Fruit fly (Drosophila melanogaster) whole organism, embryonic: Measurements from ENCODE around the gene NitFhit.

ENCODE experiments used
- Adf1 ChIP-seq: fragments of 200-800 bp; sonication (Bioruptor generic); IDR thresholded peaks from 2 replicates; pipeline ENCODE4 v1.3.6; 2022; ENCODE audit warnings: missing biosample characterization, missing genetic modification characterization
- CG11247 ChIP-seq: fragments of 200-800 bp; sonication (Bioruptor generic); IDR thresholded peaks from 2 replicates; pipeline ENCODE4 v1.3.6; 2022; ENCODE audit warnings: missing biosample characterization, missing genetic modification characterization
- CG12071 ChIP-seq: fragments of 200-800 bp; sonication (Bioruptor generic); optimal IDR thresholded peaks from 3 replicates; lab custom pipeline; 2018; ENCODE audit warnings: missing biosample characterization, mild to moderate bottlenecking, missing genetic modification characterization
- CG12236 ChIP-seq: fragments of 200-800 bp; sonication (Bioruptor generic); optimal IDR thresholded peaks from 2 replicates; lab custom pipeline; 2016; ENCODE audit warnings: missing biosample characterization, missing genetic modification characterization
- CG1233 ChIP-seq: fragments of 200-800 bp; sonication (Bioruptor generic); optimal IDR thresholded peaks from 4 replicates; lab custom pipeline; 2018; ENCODE audit warnings: missing biosample characterization, mild to moderate bottlenecking, missing genetic modification characterization
- CG12744 ChIP-seq: fragments of 200-800 bp; sonication (Bioruptor generic); optimal IDR thresholded peaks from 2 replicates; lab custom pipeline; 2016; ENCODE audit warnings: missing biosample characterization, missing genetic modification characterization
- CG13296 ChIP-seq: fragments of 200-800 bp; sonication (Bioruptor generic); optimal IDR thresholded peaks from 3 replicates; lab custom pipeline; 2018; ENCODE audit warnings: missing biosample characterization, mild to moderate bottlenecking, missing genetic modification characterization
- CG14050 ChIP-seq: fragments of 200-800 bp; sonication (Bioruptor generic); IDR thresholded peaks from 3 replicates; pipeline ENCODE4 v1.3.6; 2022; ENCODE audit warnings: missing biosample characterization, missing genetic modification characterization
- CG15011 ChIP-seq: fragments of 200-800 bp; sonication (Bioruptor generic); optimal IDR thresholded peaks from 3 replicates; lab custom pipeline; 2018; ENCODE audit warnings: missing biosample characterization, mild to moderate bottlenecking, missing genetic modification characterization
- CG1603 ChIP-seq: fragments of 200-800 bp; sonication (Bioruptor generic); optimal IDR thresholded peaks from 2 replicates; lab custom pipeline; 2019; ENCODE audit warnings: missing biosample characterization, mild to moderate bottlenecking, missing genetic modification characterization, moderate library complexity
- CG16815 ChIP-seq: fragments of 200-800 bp; sonication (Bioruptor generic); optimal IDR thresholded peaks from 3 replicates; lab custom pipeline; 2017; ENCODE audit warnings: missing biosample characterization, mild to moderate bottlenecking, missing genetic modification characterization
- CG17186 ChIP-seq: fragments of 200-800 bp; sonication (Bioruptor generic); optimal IDR thresholded peaks from 3 replicates; lab custom pipeline; 2017; ENCODE audit warnings: missing biosample characterization, missing genetic modification reagents, missing genetic modification characterization
- CG34224 ChIP-seq: fragments of 200-800 bp; sonication (Bioruptor generic); IDR thresholded peaks from 3 replicates; pipeline ENCODE4 v1.3.6; 2022; ENCODE audit warnings: missing biosample characterization, missing genetic modification characterization; ENCODE audit not compliant: partially characterized antibody
- CG5180 ChIP-seq: fragments of 200-800 bp; sonication (Bioruptor generic); optimal IDR thresholded peaks from 3 replicates; lab custom pipeline; 2017; ENCODE audit warnings: missing biosample characterization, missing genetic modification characterization, mild to moderate bottlenecking, moderate library complexity, missing genetic modification reagents
- CG6683 ChIP-seq: fragments of 200-800 bp; sonication (Bioruptor generic); optimal IDR thresholded peaks from 2 replicates; lab custom pipeline; 2017; ENCODE audit warnings: missing biosample characterization, mild to moderate bottlenecking, missing genetic modification characterization, missing genetic modification reagents
- CG6791 ChIP-seq: fragments of 200-800 bp; sonication (Bioruptor generic); IDR thresholded peaks from 3 replicates; pipeline ENCODE4 v1.3.6; 2022; ENCODE audit warnings: missing biosample characterization, missing genetic modification characterization; ENCODE audit not compliant: partially characterized antibody
- CG8388 ChIP-seq: fragments of 200-800 bp; sonication (Bioruptor generic); optimal IDR thresholded peaks from 2 replicates; lab custom pipeline; 2019; ENCODE audit warnings: missing biosample characterization, mild to moderate bottlenecking, missing genetic modification characterization, moderate library complexity
- CG9215 ChIP-seq: fragments of 200-800 bp; sonication (Bioruptor generic); IDR thresholded peaks from 2 replicates; pipeline ENCODE4 v1.3.6; 2022; ENCODE audit warnings: missing biosample characterization, missing genetic modification characterization
- CG9876 ChIP-seq: fragments of 200-800 bp; sonication (Bioruptor generic); optimal IDR thresholded peaks from 2 replicates; lab custom pipeline; 2016; ENCODE audit warnings: missing biosample characterization, missing genetic modification characterization
- CG9932 ChIP-seq: fragments of 200-800 bp; sonication (Bioruptor generic); IDR thresholded peaks from 2 replicates; pipeline ENCODE4 v1.3.6; 2022; ENCODE audit warnings: missing biosample characterization, missing genetic modification characterization
- CrebB ChIP-seq: fragments of 200-800 bp; sonication (Bioruptor generic); optimal IDR thresholded peaks from 3 replicates; lab custom pipeline; 2018; ENCODE audit warnings: missing biosample characterization, mild to moderate bottlenecking, missing genetic modification characterization
- Dek ChIP-seq: fragments of 200-800 bp; sonication (Bioruptor generic); optimal IDR thresholded peaks from 3 replicates; lab custom pipeline; 2019; ENCODE audit warnings: missing biosample characterization, mild to moderate bottlenecking, missing genetic modification characterization, moderate library complexity
- HmgD ChIP-seq: fragments of 200-800 bp; sonication (Bioruptor generic); optimal IDR thresholded peaks from 3 replicates; lab custom pipeline; 2016; ENCODE audit warnings: missing biosample characterization, missing genetic modification characterization
- HmgZ ChIP-seq: fragments of 200-800 bp; sonication (Bioruptor generic); optimal IDR thresholded peaks from 2 replicates; lab custom pipeline; 2018; ENCODE audit warnings: missing biosample characterization, mild to moderate bottlenecking, missing genetic modification characterization
- Hmx ChIP-seq: fragments of 200-800 bp; sonication (Bioruptor generic); optimal IDR thresholded peaks from 2 replicates; lab custom pipeline; 2016; ENCODE audit warnings: missing biosample characterization, missing genetic modification characterization
- Nf-YA ChIP-seq: fragments of 200-800 bp; sonication (Bioruptor generic); IDR thresholded peaks from 2 replicates; pipeline ENCODE4 v1.3.6; 2022; ENCODE audit warnings: missing biosample characterization, missing genetic modification characterization
- Nf-YC ChIP-seq: fragments of 200-800 bp; optimal IDR thresholded peaks from 3 replicates; lab custom pipeline; 2019; ENCODE audit warnings: missing biosample characterization, mild to moderate bottlenecking, missing genetic modification characterization, moderate library complexity
- Pdp1 ChIP-seq, 2 experiments: fragments of 200-800 bp; sonication (Bioruptor generic); optimal IDR thresholded peaks; 3 replicates each; lab custom pipeline; 2016; ENCODE audit warnings: missing biosample characterization in 2 of 2, missing genetic modification characterization in 2 of 2, mild to moderate bottlenecking in 1 of 2, moderate library complexity in 1 of 2
- al ChIP-seq: fragments of 200-800 bp; sonication (Bioruptor generic); IDR thresholded peaks from 2 replicates; pipeline ENCODE4 v1.3.6; 2022; ENCODE audit warnings: missing biosample characterization, missing genetic modification characterization
- ara ChIP-seq: fragments of 200-800 bp; sonication (Bioruptor generic); IDR thresholded peaks from 2 replicates; pipeline ENCODE4 v1.3.6; 2022; ENCODE audit warnings: missing biosample characterization, missing genetic modification characterization
- cato ChIP-seq: fragments of 200-800 bp; sonication (Bioruptor generic); optimal IDR thresholded peaks from 2 replicates; lab custom pipeline; 2016; ENCODE audit warnings: missing biosample characterization, missing genetic modification characterization, borderline replicate concordance
- fru ChIP-seq: fragments of >200 bp; optimal IDR thresholded peaks from 2 replicates; lab custom pipeline; 2017
- fu2 ChIP-seq: fragments of 200-800 bp; sonication (Bioruptor generic); optimal IDR thresholded peaks from 2 replicates; lab custom pipeline; 2016; ENCODE audit warnings: missing biosample characterization, missing genetic modification characterization
- gem ChIP-seq: fragments of 200-800 bp; sonication (Bioruptor generic); optimal IDR thresholded peaks from 2 replicates; lab custom pipeline; 2019; ENCODE audit warnings: missing biosample characterization, mild to moderate bottlenecking, missing genetic modification characterization, moderate library complexity
- grau ChIP-seq: fragments of 200-800 bp; optimal IDR thresholded peaks from 3 replicates; lab custom pipeline; 2019; ENCODE audit warnings: missing biosample characterization, mild to moderate bottlenecking, missing genetic modification characterization, moderate library complexity
- her ChIP-seq: fragments of 200-800 bp; sonication (Bioruptor generic); optimal IDR thresholded peaks from 2 replicates; lab custom pipeline; 2016; ENCODE audit warnings: missing biosample characterization, missing genetic modification characterization
- jigr1 ChIP-seq: fragments of 200-800 bp; sonication (Bioruptor generic); IDR thresholded peaks from 3 replicates; pipeline ENCODE4 v1.3.6; 2022; ENCODE audit warnings: missing biosample characterization, missing genetic modification characterization
- lab ChIP-seq: fragments of 200-800 bp; sonication (Bioruptor generic); optimal IDR thresholded peaks from 3 replicates; lab custom pipeline; 2017; ENCODE audit warnings: missing biosample characterization, missing genetic modification characterization, mild to moderate bottlenecking, moderate library complexity, missing genetic modification reagents
- lbe ChIP-seq: fragments of 200-800 bp; sonication (Bioruptor generic); optimal IDR thresholded peaks from 2 replicates; lab custom pipeline; 2016; ENCODE audit warnings: missing biosample characterization, mild to moderate bottlenecking, missing genetic modification characterization
- nom ChIP-seq: fragments of 200-800 bp; sonication (Bioruptor generic); optimal IDR thresholded peaks from 2 replicates; lab custom pipeline; 2017; ENCODE audit warnings: missing biosample characterization, missing genetic modification characterization, mild to moderate bottlenecking, moderate library complexity, missing genetic modification reagents
- onecut ChIP-seq: fragments of 200-800 bp; sonication (Bioruptor generic); IDR thresholded peaks from 2 replicates; pipeline ENCODE4 v1.3.6; 2022; ENCODE audit warnings: missing biosample characterization, missing genetic modification characterization
- pb ChIP-seq: fragments of 200-800 bp; sonication (Bioruptor generic); optimal IDR thresholded peaks from 3 replicates; lab custom pipeline; 2016; ENCODE audit warnings: missing biosample characterization, missing genetic modification characterization
- pita ChIP-seq: fragments of 200-800 bp; sonication (Bioruptor generic); optimal IDR thresholded peaks from 2 replicates; lab custom pipeline; 2017; ENCODE audit warnings: missing biosample characterization, mild to moderate bottlenecking, missing genetic modification characterization
- repo ChIP-seq: fragments of 200-800 bp; sonication (Bioruptor generic); optimal IDR thresholded peaks from 2 replicates; lab custom pipeline; 2016; ENCODE audit warnings: missing biosample characterization, missing genetic modification characterization
- scrt ChIP-seq: fragments of 200-800 bp; sonication (Bioruptor generic); optimal IDR thresholded peaks from 2 replicates; lab custom pipeline; 2018; ENCODE audit warnings: missing biosample characterization, mild to moderate bottlenecking, missing genetic modification characterization, moderate library complexity
- shn ChIP-seq: fragments of 200-800 bp; sonication (Bioruptor generic); optimal IDR thresholded peaks from 3 replicates; lab custom pipeline; 2016; ENCODE audit warnings: missing biosample characterization, missing genetic modification characterization
- tna ChIP-seq: fragments of 200-800 bp; sonication (Bioruptor generic); IDR thresholded peaks from 2 replicates; pipeline ENCODE4 v1.3.6; 2022; ENCODE audit warnings: missing biosample characterization, missing genetic modification characterization; ENCODE audit not compliant: partially characterized antibody
- vfl ChIP-seq: fragments of 200-800 bp; sonication (Bioruptor generic); optimal IDR thresholded peaks from 2 replicates; lab custom pipeline; 2016; ENCODE audit warnings: missing biosample characterization, missing genetic modification characterization
- wdn ChIP-seq: fragments of 200-800 bp; sonication (Bioruptor generic); IDR thresholded peaks from 2 replicates; pipeline ENCODE4 v1.3.6; 2022; ENCODE audit warnings: missing biosample characterization, missing genetic modification characterization
- wek ChIP-seq: fragments of 200-800 bp; sonication (Bioruptor generic); optimal IDR thresholded peaks from 3 replicates; lab custom pipeline; 2018; ENCODE audit warnings: missing biosample characterization, mild to moderate bottlenecking, missing genetic modification characterization, moderate library complexity
- zen ChIP-seq: fragments of 200-800 bp; sonication (Bioruptor generic); optimal IDR thresholded peaks from 3 replicates; lab custom pipeline; 2018; ENCODE audit warnings: missing biosample characterization, mild to moderate bottlenecking, missing genetic modification characterization, moderate library complexity
- zfh2 ChIP-seq: fragments of 200-800 bp; sonication (Bioruptor generic); optimal IDR thresholded peaks from 2 replicates; lab custom pipeline; 2016; ENCODE audit warnings: missing biosample characterization, missing genetic modification characterization

Gene NitFhit

dm6 chr3L:175949-176348, 27.6 kb upstream of the NitFhit start, which contains the start of gene CG7049 (continued):
- TF ChIP-seq tna (GFP tag; lab: Robert Waterston, UW): no peak
- no peak for TF ChIP-seq CG12236 (GFP tag; lab: Kevin White, UChicago)
- no peak for TF ChIP-seq CG34224 (GFP tag; lab: Robert Waterston, UW)
- TF ChIP-seq zen: no peak
- no peak for TF ChIP-seq cato (GFP tag; lab: Kevin White, UChicago)
- TF ChIP-seq CG12071 (GFP tag; lab: Kevin White, UChicago): no peak
- no peak for TF ChIP-seq her (GFP tag; lab: Kevin White, UChicago)
- no peak for TF ChIP-seq jigr1
- TF ChIP-seq lab (GFP tag; lab: Kevin White, UChicago): no peak
- no peak for TF ChIP-seq Nf-YC (tag; lab: Kevin White, UChicago)
- TF ChIP-seq HmgZ (tag; lab: Kevin White, UChicago): peak; percentile 18
- TF ChIP-seq CrebB (tag; lab: Kevin White, UChicago): peak; percentile 33
- TF ChIP-seq CG5180 (GFP tag; lab: Kevin White, UChicago): no peak
- TF ChIP-seq Pdp1 (GFP tag; optimal IDR thresholded peaks at IDR 0.05; lab: Kevin White, UChicago): no peak
- TF ChIP-seq gem: no peak
- no peak for TF ChIP-seq CG13296 (GFP tag; lab: Kevin White, UChicago)
- no peak for TF ChIP-seq CG15011 (GFP tag; lab: Kevin White, UChicago)
- TF ChIP-seq zfh2 (GFP tag; lab: Kevin White, UChicago): no peak
- TF ChIP-seq shn (GFP tag; lab: Kevin White, UChicago): no peak
- no peak for TF ChIP-seq repo (GFP tag; lab: Kevin White, UChicago)
- no peak for TF ChIP-seq fru (lab: Kevin White, UChicago)
- TF ChIP-seq CG11247: no peak
- no peak for TF ChIP-seq Hmx (GFP tag; lab: Kevin White, UChicago)
- no peak for TF ChIP-seq ara (GFP tag; lab: Robert Waterston, UW)
- no peak for TF ChIP-seq CG9876 (GFP tag; lab: Kevin White, UChicago)
- TF ChIP-seq Nf-YA: no peak
- no peak for TF ChIP-seq CG12744
- no peak for TF ChIP-seq CG9215 (GFP tag; lab: Robert Waterston, UW)
- no peak for TF ChIP-seq lbe (GFP tag; lab: Kevin White, UChicago)
- TF ChIP-seq onecut (GFP tag; lab: Robert Waterston, UW): no peak
- peak; percentile 80 for TF ChIP-seq CG1603 (tag; lab: Kevin White, UChicago)
- no peak for TF ChIP-seq fu2
- no peak for TF ChIP-seq CG8388 (GFP tag; lab: Kevin White, UChicago)
- TF ChIP-seq al (GFP tag; lab: Robert Waterston, UW): no peak
- no peak for TF ChIP-seq CG6791
- no peak for TF ChIP-seq grau (tag; lab: Kevin White, UChicago)
- no peak for TF ChIP-seq Adf1
- no peak for TF ChIP-seq wdn (GFP tag; lab: Robert Waterston, UW)
- no peak for TF ChIP-seq CG14050 (GFP tag; lab: Robert Waterston, UW)
- TF ChIP-seq wek (GFP tag; lab: Kevin White, UChicago): no peak
- no peak for TF ChIP-seq CG9932 (GFP tag; lab: Robert Waterston, UW)
- no peak for TF ChIP-seq scrt (GFP tag; lab: Kevin White, UChicago)
- no peak for TF ChIP-seq CG17186 (GFP tag; lab: Kevin White, UChicago)
- TF ChIP-seq CG1233 (GFP tag; lab: Kevin White, UChicago): no peak
- TF ChIP-seq CG6683 (GFP tag; lab: Kevin White, UChicago): no peak
- TF ChIP-seq pb: no peak
- no peak for TF ChIP-seq Dek (tag; lab: Kevin White, UChicago)
- TF ChIP-seq nom: no peak
- TF ChIP-seq HmgD (GFP tag; lab: Kevin White, UChicago): no peak
- TF ChIP-seq CG16815: no peak
- no peak for TF ChIP-seq pita (GFP tag; lab: Kevin White, UChicago)
- TF ChIP-seq vfl: no peak
